Worm (Caenorhabditis elegans): ENCODE results near the gene fbxb-85.

The fbxb-85 gene

DNA sequence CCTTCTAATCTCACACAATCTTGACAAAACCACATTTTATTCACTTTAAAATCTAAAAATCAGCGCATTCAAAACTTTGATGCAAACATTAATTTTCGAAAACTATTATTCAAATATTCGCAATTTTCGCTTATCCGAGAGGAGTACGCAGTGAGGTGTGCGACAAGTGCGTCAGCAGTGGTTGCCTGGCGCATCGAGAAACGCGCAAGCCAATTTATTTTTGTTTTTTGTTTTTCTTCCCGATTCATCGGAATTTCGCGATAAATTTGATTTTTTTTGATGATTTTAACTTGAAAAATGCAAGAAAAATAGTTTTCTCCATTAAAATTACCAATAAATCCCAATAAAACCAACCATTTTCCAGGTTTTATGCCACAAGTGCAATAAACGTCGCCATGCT lies at the start of gene fbxb-85, which contains the start of gene hex-3 (continued):
- TF ChIP-seq gei-17 (GFP tag; optimal IDR thresholded peaks at IDR 0.05): peak; percentile 75
- peak; percentile 95 for TF ChIP-seq mcd-1 (GFP tag; IDR thresholded peaks at IDR 0.05)
- TF ChIP-seq lag-1 (GFP tag; IDR thresholded peaks at IDR 0.05): 0 out of 2 replicates have a peak, but pooled peaks have one; percentile 35
- peak; percentile 79 for TF ChIP-seq C06A6.2 (GFP tag; conservative IDR thresholded peaks at IDR 0.05)
- peak; percentile 88 for TF ChIP-seq madf-6 (GFP tag; IDR thresholded peaks at IDR 0.05)
- TF ChIP-seq ceh-79 (tag; optimal IDR thresholded peaks at IDR 0.05): no peak
- TF ChIP-seq ztf-28 (GFP tag; IDR thresholded peaks at IDR 0.05): no peak
- no peak for TF ChIP-seq aptf-3 (GFP tag; IDR thresholded peaks at IDR 0.05)
- TF ChIP-seq ekl-4 (GFP tag; IDR thresholded peaks at IDR 0.05): peak; percentile 93
- TF ChIP-seq attf-6 (GFP tag; IDR thresholded peaks at IDR 0.05): no peak
- TF ChIP-seq ceh-91 (GFP tag; IDR thresholded peaks at IDR 0.05): peak; percentile 80
- TF ChIP-seq sptf-2 (GFP tag; optimal IDR thresholded peaks at IDR 0.05): no peak
- no peak for TF ChIP-seq ccch-3 (GFP tag; optimal IDR thresholded peaks at IDR 0.05)
- TF ChIP-seq zim-3 (tag; optimal IDR thresholded peaks at IDR 0.05): peak; percentile 41
- TF ChIP-seq hlh-26 (GFP tag; conservative IDR thresholded peaks at IDR 0.05): no peak
- TF ChIP-seq dpff-1 (tag; optimal IDR thresholded peaks at IDR 0.05): no peak
- TF ChIP-seq rcor-1 (GFP tag; IDR thresholded peaks at IDR 0.05): peak; percentile 93
- TF ChIP-seq snpc-4 (GFP tag; optimal IDR thresholded peaks at IDR 0.05): peak; percentile 36
- peak; percentile 26 to 82 (median 66) for TF ChIP-seq snpc-4 (tag; optimal IDR thresholded peaks at IDR 0.05)
- peak; percentile 93 for TF ChIP-seq tlf-1 (GFP tag; optimal IDR thresholded peaks at IDR 0.05)
- TF ChIP-seq sdz-38 (tag; optimal IDR thresholded peaks at IDR 0.05): no peak
- peak; percentile 94 for TF ChIP-seq attf-5 (GFP tag; optimal IDR thresholded peaks at IDR 0.05)
- TF ChIP-seq nhr-120 (GFP tag; IDR thresholded peaks at IDR 0.05): no peak
- TF ChIP-seq F55B11.4 (tag; optimal IDR thresholded peaks at IDR 0.05; ENCODE audit: borderline replicate concordance, insufficient read depth): no peak
- peak; percentile 87 for TF ChIP-seq snpc-1.3 (tag; optimal IDR thresholded peaks at IDR 0.05; ENCODE audit: insufficient read depth)
- peak; percentile 73 for TF ChIP-seq F22D6.2 (tag; optimal IDR thresholded peaks at IDR 0.05)
- TF ChIP-seq zfh-2 (GFP tag; conservative IDR thresholded peaks at IDR 0.05): peak; percentile 76

DNA sequence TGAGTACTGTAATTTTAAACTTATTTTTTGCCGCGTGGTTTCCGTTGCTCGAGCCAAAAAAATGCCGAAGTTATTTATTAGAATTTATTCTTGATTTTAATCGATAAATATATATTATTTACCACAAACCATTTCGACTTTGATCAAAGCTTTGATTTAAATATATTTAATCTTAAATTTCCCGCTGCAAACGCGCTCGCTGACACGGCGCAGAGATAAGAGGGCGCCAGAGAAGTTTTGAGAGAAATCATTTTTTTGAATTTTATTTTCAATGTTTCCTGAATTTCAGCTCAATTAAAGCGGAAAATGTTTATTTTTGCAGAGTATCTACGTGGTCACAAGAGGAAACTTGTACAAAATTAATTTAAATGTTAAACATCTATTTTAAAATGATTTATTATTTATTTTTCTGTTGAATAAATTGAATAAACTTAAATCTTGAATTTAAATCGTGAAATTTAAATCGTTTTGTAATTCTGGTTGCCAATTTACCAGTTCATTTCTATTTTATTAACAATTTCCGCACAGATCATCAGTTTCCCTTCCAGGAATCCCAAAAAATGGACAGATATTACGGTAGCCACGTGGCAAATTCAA lies 47.2 kb upstream of the fbxb-85 start, which contains the start of gene com-1:
Gene com-1, plus strand, starts transcription at position 547 of the 597 bp plus-strand sequence.
- TF ChIP-seq mcd-1 (GFP tag; IDR thresholded peaks at IDR 0.05) (peak; percentile 86), snpc-4 (GFP tag; optimal IDR thresholded peaks at IDR 0.05) (no peak), snpc-4 (tag; optimal IDR thresholded peaks at IDR 0.05) (peak in 1 of 4 experiments; percentile 1), hmg-1.2 (GFP tag; IDR thresholded peaks at IDR 0.05) (peak; percentile 94), lsl-1 (GFP tag; optimal IDR thresholded peaks at IDR 0.05) (peak; percentile 63), snpc-1.3 (tag; optimal IDR thresholded peaks at IDR 0.05; ENCODE audit: insufficient read depth) (peak; percentile 25), F33H1.4 (GFP tag; IDR thresholded peaks at IDR 0.05) (0 out of 2 replicates have a peak, but pooled peaks have one; percentile 13), ztf-6 (GFP tag; IDR thresholded peaks at IDR 0.05) (no peak), him-1 (tag; optimal IDR thresholded peaks at IDR 0.05) (no peak), lin-54 (GFP tag; optimal IDR thresholded peaks at IDR 0.05) (peak; percentile 47), attf-5 (GFP tag; optimal IDR thresholded peaks at IDR 0.05) (peak; percentile 46), B0035.1 (tag; optimal IDR thresholded peaks at IDR 0.05) (no peak), ceh-79 (tag; optimal IDR thresholded peaks at IDR 0.05) (no peak), madf-6 (GFP tag; IDR thresholded peaks at IDR 0.05) (peak; percentile 46; the same call in 1 of the 2 replicates), efl-1 (GFP tag; optimal IDR thresholded peaks at IDR 0.05) (peak; percentile 11), lag-1 (GFP tag; IDR thresholded peaks at IDR 0.05) (no peak), F23B12.7 (tag; optimal IDR thresholded peaks at IDR 0.05; ENCODE audit: insufficient read depth) (peak; percentile 29), aptf-2 (GFP tag; conservative IDR thresholded peaks at IDR 0.05) (no peak), sea-2 (GFP tag; IDR thresholded peaks at IDR 0.05) (no peak), nfya-2 (GFP tag; IDR thresholded peaks at IDR 0.05) (no peak)

All from whole organism, young adult.